Worm (Caenorhabditis elegans) whole organism, L2 larva: ENCODE measurements around the gene K03H6.1.

Experiments
- C34F6.9 ChIP-seq: fragments of 150-350 bp; optimal IDR thresholded peaks from 2 replicates; lab custom pipeline; 2014; ENCODE audit warnings: missing biosample characterization, missing genetic modification characterization
- F13H6.1 ChIP-seq: sonication (generic microtip); optimal IDR thresholded peaks from 2 replicates; lab custom pipeline; 2016; ENCODE audit warnings: missing genetic modification characterization, missing compliant biosample characterization
- Y55F3AM.14 ChIP-seq: fragments of 200-800 bp; sonication (Bioruptor generic); optimal IDR thresholded peaks from 2 replicates; lab custom pipeline; 2018; ENCODE audit warnings: mild to moderate bottlenecking, missing genetic modification characterization, missing compliant biosample characterization
- alr-1 ChIP-seq: fragments of 150-350 bp; optimal IDR thresholded peaks from 2 replicates; lab custom pipeline; 2014; ENCODE audit warnings: missing biosample characterization, missing genetic modification characterization
- aly-2 ChIP-seq: fragments of 150-350 bp; optimal IDR thresholded peaks from 2 replicates; lab custom pipeline; 2014; ENCODE audit warnings: missing biosample characterization, missing genetic modification characterization
- ama-1 ChIP-seq: fragments of 150-350 bp; optimal IDR thresholded peaks from 2 replicates; lab custom pipeline; 2018; ENCODE audit warnings: inconsistent platforms
- blmp-1 ChIP-seq: sonication (generic microtip); optimal IDR thresholded peaks from 2 replicates; lab custom pipeline; 2017; ENCODE audit warnings: missing genetic modification characterization, mild to moderate bottlenecking, missing compliant biosample characterization, antibody characterized with exemption, moderate library complexity; ENCODE audit not compliant: insufficient read depth
- ceh-16 ChIP-seq: fragments of 150-350 bp; optimal IDR thresholded peaks from 2 replicates; lab custom pipeline; 2014; ENCODE audit warnings: missing biosample characterization, missing genetic modification characterization
- crh-2 ChIP-seq: sonication (generic microtip); optimal IDR thresholded peaks from 2 replicates; lab custom pipeline; 2017; ENCODE audit warnings: missing biosample characterization, missing genetic modification characterization
- dmd-4 ChIP-seq: sonication (generic microtip); optimal IDR thresholded peaks from 2 replicates; lab custom pipeline; 2017; ENCODE audit warnings: missing biosample characterization, missing genetic modification characterization
- egl-27 ChIP-seq: sonication (generic microtip); optimal IDR thresholded peaks from 3 replicates; lab custom pipeline; 2017; ENCODE audit warnings: missing biosample characterization, missing genetic modification reagents, missing genetic modification characterization
- elt-1 ChIP-seq: fragments of 150-350 bp; optimal IDR thresholded peaks from 2 replicates; lab custom pipeline; 2014; ENCODE audit warnings: missing biosample characterization, missing genetic modification characterization
- fos-1 ChIP-seq: fragments of 150-350 bp; optimal IDR thresholded peaks from 2 replicates; lab custom pipeline; 2014; ENCODE audit warnings: missing biosample characterization, missing genetic modification characterization
- gmeb-1 ChIP-seq: fragments of 150-350 bp; optimal IDR thresholded peaks from 2 replicates; lab custom pipeline; 2014; ENCODE audit warnings: missing biosample characterization, missing genetic modification characterization
- lin-11 ChIP-seq: fragments of 150-350 bp; sonication (generic microtip); optimal IDR thresholded peaks from 2 replicates; lab custom pipeline; 2014; ENCODE audit warnings: missing biosample characterization, missing genetic modification characterization, inconsistent platforms, mixed read lengths
- lin-13 ChIP-seq: fragments of 150-350 bp; optimal IDR thresholded peaks from 2 replicates; lab custom pipeline; 2014; ENCODE audit warnings: missing biosample characterization, missing genetic modification reagents, missing genetic modification characterization
- lin-39 ChIP-seq: fragments of 150-350 bp; optimal IDR thresholded peaks from 2 replicates; lab custom pipeline; 2014; ENCODE audit warnings: missing biosample characterization, missing genetic modification reagents, missing genetic modification characterization
- lsy-2 ChIP-seq, 2 experiments: fragments of 150-350 bp in 1 of 2; sonication (generic microtip) in 1 of 2; optimal IDR thresholded peaks; 2 replicates each; lab custom pipeline; 2014 to 2017; ENCODE audit warnings: missing biosample characterization in 2 of 2, missing genetic modification characterization in 2 of 2
- mbf-1 ChIP-seq: sonication (generic microtip); optimal IDR thresholded peaks from 2 replicates; lab custom pipeline; 2017; ENCODE audit warnings: missing biosample characterization, missing genetic modification characterization
- nhr-10 ChIP-seq: sonication (generic microtip); optimal IDR thresholded peaks from 2 replicates; lab custom pipeline; 2017; ENCODE audit warnings: missing biosample characterization, missing genetic modification characterization
- nhr-11 ChIP-seq: fragments of 150-350 bp; optimal IDR thresholded peaks from 2 replicates; lab custom pipeline; 2014; ENCODE audit warnings: missing biosample characterization, missing genetic modification characterization
- nhr-12 ChIP-seq: fragments of 150-350 bp; optimal IDR thresholded peaks from 2 replicates; lab custom pipeline; 2014; ENCODE audit warnings: missing biosample characterization, missing genetic modification characterization
- nhr-129 ChIP-seq: fragments of 150-350 bp; optimal IDR thresholded peaks from 2 replicates; lab custom pipeline; 2014; ENCODE audit warnings: missing biosample characterization, missing genetic modification characterization
- nhr-237 ChIP-seq: fragments of 150-350 bp; optimal IDR thresholded peaks from 2 replicates; lab custom pipeline; 2014; ENCODE audit warnings: missing biosample characterization, missing genetic modification characterization
- nhr-25 ChIP-seq: fragments of 150-350 bp; sonication (generic microtip); optimal IDR thresholded peaks from 3 replicates; lab custom pipeline; 2014; ENCODE audit warnings: missing biosample characterization, missing genetic modification characterization
- nhr-6 ChIP-seq: fragments of 150-350 bp; optimal IDR thresholded peaks from 2 replicates; lab custom pipeline; 2014; ENCODE audit warnings: missing biosample characterization, missing genetic modification characterization
- nhr-77 ChIP-seq: fragments of 150-350 bp; optimal IDR thresholded peaks from 2 replicates; lab custom pipeline; 2014; ENCODE audit warnings: missing biosample characterization, missing genetic modification characterization
- peb-1 ChIP-seq: fragments of 150-350 bp; optimal IDR thresholded peaks from 2 replicates; lab custom pipeline; 2014; ENCODE audit warnings: missing biosample characterization, missing genetic modification characterization
- sem-4 ChIP-seq: fragments of 150-350 bp; optimal IDR thresholded peaks from 2 replicates; lab custom pipeline; 2014; ENCODE audit warnings: missing biosample characterization, missing genetic modification reagents, missing genetic modification characterization
- skn-1 ChIP-seq: sonication (generic microtip); optimal IDR thresholded peaks from 2 replicates; lab custom pipeline; 2017; ENCODE audit warnings: missing biosample characterization, missing genetic modification characterization
- sma-3 ChIP-seq: sonication (generic microtip); optimal IDR thresholded peaks from 2 replicates; lab custom pipeline; 2016; ENCODE audit warnings: missing genetic modification reagents, missing genetic modification characterization, missing compliant biosample characterization
- unc-55 ChIP-seq: fragments of 150-350 bp; sonication (generic microtip); optimal IDR thresholded peaks from 3 replicates; lab custom pipeline; 2014; ENCODE audit warnings: missing biosample characterization, missing genetic modification reagents, missing genetic modification characterization
- unc-62 ChIP-seq: fragments of 150-350 bp; optimal IDR thresholded peaks from 2 replicates; lab custom pipeline; 2014; ENCODE audit warnings: missing biosample characterization, missing genetic modification reagents, missing genetic modification characterization
- ztf-1 ChIP-seq: fragments of 200-800 bp; sonication (Bioruptor generic); conservative IDR thresholded peaks from 2 replicates; pipeline ENCODE4 v1.3.6; 2022; ENCODE audit warnings: missing genetic modification characterization, missing compliant biosample characterization
- ztf-4 ChIP-seq: fragments of 150-350 bp; optimal IDR thresholded peaks from 2 replicates; lab custom pipeline; 2014; ENCODE audit warnings: missing biosample characterization, missing genetic modification characterization

K03H6.1 gene

ce11 chrIV:1516527-1516926, 7.0 kb upstream of the K03H6.1 start, which contains the start of gene clec-172:
Gene clec-172, minus strand, starts transcription at chrIV:1516627.
- TF ChIP-seq lin-11 (tag; lab: Kevin White, UChicago) (no peak), Y55F3AM.14 (GFP tag; lab: Kevin White, UChicago) (no peak), nhr-237 (tag; lab: Kevin White, UChicago) (no peak), fos-1 (tag; lab: Kevin White, UChicago) (peak; percentile 1), ztf-4 (tag; lab: Kevin White, UChicago) (no peak), peb-1 (no peak), sem-4 (tag; lab: Kevin White, UChicago) (no peak)

ce11 chrIV:1521224-1521623, 2.3 kb upstream of the K03H6.1 start, which contains the start of gene K03H6.4:
Gene K03H6.4, minus strand, starts transcription at chrIV:1521324.
- no peak for TF ChIP-seq ztf-4 (tag; lab: Kevin White, UChicago)
- TF ChIP-seq sma-3 (GFP tag; lab: Kevin White, UChicago), result no peak
- no peak for TF ChIP-seq nhr-6 (tag; lab: Kevin White, UChicago)
- TF ChIP-seq unc-62, result no peak
- TF ChIP-seq gmeb-1 (tag; lab: Kevin White, UChicago), result no peak
- no peak for TF ChIP-seq elt-1 (tag; lab: Kevin White, UChicago)
- TF ChIP-seq lsy-2 (tag; optimal IDR thresholded peaks at IDR 0.05; lab: Kevin White, UChicago), result no peak
- no peak for TF ChIP-seq nhr-237 (tag; lab: Kevin White, UChicago)
- no peak for TF ChIP-seq nhr-77 (tag; lab: Kevin White, UChicago)
- no peak for TF ChIP-seq F13H6.1 (tag; lab: Kevin White, UChicago)
- no peak for TF ChIP-seq nhr-129 (tag; lab: Kevin White, UChicago)
- TF ChIP-seq nhr-10 (tag; lab: Kevin White, UChicago), result no peak
- no peak for TF ChIP-seq unc-55 (GFP tag; lab: Kevin White, UChicago)

ce11 chrIV:1522358-1522757, 1.2 kb upstream of the K03H6.1 start:
- TF ChIP-seq skn-1 (tag; lab: Kevin White, UChicago) (peak; percentile 74), ztf-4 (tag; lab: Kevin White, UChicago) (no peak)

ce11 chrIV:1536316-1536715, 12.8 kb downstream of the K03H6.1 start, which contains the start of gene K03H6.5:
Gene K03H6.5, minus strand, starts transcription at chrIV:1536416.
- TF ChIP-seq egl-27 (tag; lab: Kevin White, UChicago) (no peak), lin-39 (tag; lab: Kevin White, UChicago) (no peak), alr-1 (tag; lab: Kevin White, UChicago) (no peak), aly-2 (no peak), ceh-16 (tag; lab: Kevin White, UChicago) (no peak), crh-2 (tag; lab: Kevin White, UChicago) (no peak), nhr-11 (no peak), nhr-12 (tag; lab: Kevin White, UChicago) (no peak), nhr-237 (tag; lab: Kevin White, UChicago) (no peak), C34F6.9 (tag; lab: Kevin White, UChicago) (no peak), nhr-129 (tag; lab: Kevin White, UChicago) (no peak)

ce11 chrIV:1547129-1547528, 23.6 kb downstream of the K03H6.1 start:
- TF ChIP-seq lin-13 (GFP tag; lab: Kevin White, UChicago) (no peak), ztf-1 (no peak), ceh-16 (tag; lab: Kevin White, UChicago) (peak; percentile 63), blmp-1 (peak; percentile 88), crh-2 (tag; lab: Kevin White, UChicago) (no peak), ama-1 (lab: Kevin White, UChicago) (no peak), nhr-25 (tag; lab: Kevin White, UChicago) (peak; percentile 64), nhr-6 (tag; lab: Kevin White, UChicago) (no peak), mbf-1 (tag; lab: Kevin White, UChicago) (no peak), dmd-4 (tag; lab: Kevin White, UChicago) (no peak), lsy-2 (tag; optimal IDR thresholded peaks at IDR 0.05; lab: Kevin White, UChicago) (no peak)
